Worm (Caenorhabditis elegans) whole organism, young adult: ENCODE measurements around the gene hsd-2.

Experiments
- C06A6.2 ChIP-seq: fragments of 200-800 bp; sonication (Bioruptor generic); conservative IDR thresholded peaks from 2 replicates; pipeline ENCODE4 v1.3.6; 2022; ENCODE audit warnings: missing genetic modification characterization, missing compliant biosample characterization
- F37B4.10 ChIP-seq: fragments of 200-800 bp; sonication (Bioruptor generic); IDR thresholded peaks from 2 replicates; pipeline ENCODE4 v1.3.6; 2022; ENCODE audit warnings: missing genetic modification characterization, missing compliant biosample characterization
- F49E8.2 ChIP-seq: sonication (generic microtip); optimal IDR thresholded peaks from 3 replicates; lab custom pipeline; 2017; ENCODE audit warnings: missing genetic modification characterization, mild to moderate bottlenecking, missing compliant biosample characterization, antibody characterized with exemption, moderate library complexity; ENCODE audit not compliant: insufficient read depth
- K12H6.12 ChIP-seq: fragments of 200-800 bp; sonication (Bioruptor generic); optimal IDR thresholded peaks from 2 replicates; lab custom pipeline; 2018; ENCODE audit warnings: mild to moderate bottlenecking, missing genetic modification characterization, missing compliant biosample characterization
- T26A5.8 ChIP-seq: sonication (generic microtip); optimal IDR thresholded peaks from 2 replicates; lab custom pipeline; 2016; ENCODE audit warnings: missing genetic modification characterization, missing compliant biosample characterization
- Y53G8AR.9 ChIP-seq: fragments of 200-800 bp; sonication (Bioruptor generic); conservative IDR thresholded peaks from 2 replicates; pipeline ENCODE4 v1.3.6; 2022; ENCODE audit warnings: missing genetic modification reagents, missing genetic modification characterization, missing compliant biosample characterization
- ZK185.1 ChIP-seq: sonication (generic microtip); optimal IDR thresholded peaks from 2 replicates; lab custom pipeline; 2016; ENCODE audit warnings: mild to moderate bottlenecking, missing genetic modification characterization, missing compliant biosample characterization; ENCODE audit not compliant: poor library complexity, severe bottlenecking
- akir-1 ChIP-seq: fragments of 200-800 bp; sonication (Bioruptor generic); optimal IDR thresholded peaks from 2 replicates; lab custom pipeline; 2018; ENCODE audit warnings: mild to moderate bottlenecking, missing genetic modification characterization, moderate library complexity, missing compliant biosample characterization
- aptf-2 ChIP-seq: fragments of 200-800 bp; sonication (Bioruptor generic); conservative IDR thresholded peaks from 2 replicates; pipeline ENCODE4 v1.3.6; 2022; ENCODE audit warnings: missing genetic modification reagents, missing genetic modification characterization, missing compliant biosample characterization
- aptf-3 ChIP-seq: fragments of 200-800 bp; sonication (Bioruptor generic); IDR thresholded peaks from 2 replicates; pipeline ENCODE4 v1.3.6; 2022; ENCODE audit warnings: missing genetic modification characterization, missing compliant biosample characterization
- atf-7 ChIP-seq: sonication (generic microtip); optimal IDR thresholded peaks from 2 replicates; lab custom pipeline; 2017; ENCODE audit warnings: mild to moderate bottlenecking, missing genetic modification characterization, missing compliant biosample characterization
- attf-6 ChIP-seq: fragments of 200-800 bp; sonication (Bioruptor generic); IDR thresholded peaks from 2 replicates; pipeline ENCODE4 v1.3.6; 2022; ENCODE audit warnings: missing genetic modification reagents, missing genetic modification characterization, missing compliant biosample characterization
- bed-2 ChIP-seq: fragments of 200-800 bp; sonication (Bioruptor generic); IDR thresholded peaks from 2 replicates; pipeline ENCODE4 v1.3.6; 2022; ENCODE audit warnings: missing genetic modification reagents, missing genetic modification characterization, missing compliant biosample characterization
- cebp-1 ChIP-seq, 2 experiments: fragments of 200-800 bp in 1 of 2; sonication (Bioruptor generic) in 1 of 2; sonication (generic microtip) in 1 of 2; IDR thresholded peaks in 1 of 2; optimal IDR thresholded peaks in 1 of 2; 2 replicates each; pipeline versions ENCODE4 v1.3.6 to Lab custom; 2017 to 2022; ENCODE audit warnings: missing compliant biosample characterization in 2 of 2, missing genetic modification characterization in 2 of 2, mild to moderate bottlenecking in 1 of 2, missing genetic modification reagents in 1 of 2, moderate library complexity in 1 of 2
- ceh-27 ChIP-seq: fragments of 200-800 bp; sonication (Bioruptor generic); optimal IDR thresholded peaks from 2 replicates; lab custom pipeline; 2018; ENCODE audit warnings: mild to moderate bottlenecking, missing genetic modification characterization, moderate library complexity, missing compliant biosample characterization
- ceh-40 ChIP-seq: fragments of 200-800 bp; sonication (Bioruptor generic); IDR thresholded peaks from 2 replicates; pipeline ENCODE4 v1.3.6; 2022; ENCODE audit warnings: missing genetic modification characterization, missing compliant biosample characterization
- ceh-79 ChIP-seq: sonication (generic microtip); optimal IDR thresholded peaks from 2 replicates; lab custom pipeline; 2017; ENCODE audit warnings: mild to moderate bottlenecking, missing genetic modification characterization, missing compliant biosample characterization
- ceh-91 ChIP-seq: fragments of 200-800 bp; sonication (Bioruptor generic); IDR thresholded peaks from 2 replicates; pipeline ENCODE4 v1.3.6; 2022; ENCODE audit warnings: missing genetic modification reagents, missing genetic modification characterization, missing compliant biosample characterization
- chd-7 ChIP-seq: sonication (generic microtip); optimal IDR thresholded peaks from 2 replicates; lab custom pipeline; 2016; ENCODE audit warnings: mild to moderate bottlenecking, missing genetic modification characterization, moderate library complexity, missing compliant biosample characterization
- die-1 ChIP-seq: sonication (generic microtip); optimal IDR thresholded peaks from 2 replicates; lab custom pipeline; 2016; ENCODE audit warnings: missing genotype, mild to moderate bottlenecking, missing genetic modification characterization, missing compliant biosample characterization
- efl-1 ChIP-seq: fragments of 150-350 bp; optimal IDR thresholded peaks from 2 replicates; lab custom pipeline; 2014; ENCODE audit warnings: missing biosample characterization, missing genetic modification reagents, missing genetic modification characterization
- egrh-3 ChIP-seq: fragments of 200-800 bp; sonication (Bioruptor generic); IDR thresholded peaks from 2 replicates; pipeline ENCODE4 v1.3.6; 2022; ENCODE audit warnings: missing genetic modification reagents, missing genetic modification characterization, missing compliant biosample characterization
- fkh-3 ChIP-seq: sonication (generic microtip); optimal IDR thresholded peaks from 2 replicates; lab custom pipeline; 2016; ENCODE audit warnings: mild to moderate bottlenecking, missing genetic modification characterization, missing compliant biosample characterization
- hmg-1.2 ChIP-seq: fragments of 200-800 bp; sonication (Bioruptor generic); IDR thresholded peaks from 2 replicates; pipeline ENCODE4 v1.3.6; 2022; ENCODE audit warnings: missing genetic modification reagents, missing genetic modification characterization, missing compliant biosample characterization
- lag-1 ChIP-seq: fragments of 200-800 bp; sonication (Bioruptor generic); IDR thresholded peaks from 2 replicates; pipeline ENCODE4 v1.3.6; 2022; ENCODE audit warnings: missing genetic modification reagents, missing genetic modification characterization, missing compliant biosample characterization
- lin-40 ChIP-seq: sonication (generic microtip); optimal IDR thresholded peaks from 2 replicates; lab custom pipeline; 2016; ENCODE audit warnings: missing genetic modification characterization, mild to moderate bottlenecking, missing compliant biosample characterization, missing genotype, missing genetic modification reagents
- madf-3 ChIP-seq: fragments of 200-800 bp; sonication (Bioruptor generic); IDR thresholded peaks from 2 replicates; pipeline ENCODE4 v1.3.6; 2022; ENCODE audit warnings: missing genetic modification reagents, missing genetic modification characterization, missing compliant biosample characterization
- mcd-1 ChIP-seq: fragments of 200-800 bp; sonication (Bioruptor generic); IDR thresholded peaks from 2 replicates; pipeline ENCODE4 v1.3.6; 2022; ENCODE audit warnings: missing genetic modification reagents, missing genetic modification characterization, missing compliant biosample characterization
- mel-28 ChIP-seq: sonication (generic microtip); optimal IDR thresholded peaks from 2 replicates; lab custom pipeline; 2016; ENCODE audit warnings: borderline replicate concordance, mild to moderate bottlenecking, missing genetic modification characterization, missing compliant biosample characterization
- nhr-90 ChIP-seq: sonication (generic microtip); optimal IDR thresholded peaks from 2 replicates; lab custom pipeline; 2016; ENCODE audit warnings: missing genotype, mild to moderate bottlenecking, missing genetic modification characterization, missing compliant biosample characterization
- pbrm-1 ChIP-seq: fragments of 200-800 bp; sonication (Bioruptor generic); IDR thresholded peaks from 2 replicates; pipeline ENCODE4 v1.3.6; 2022; ENCODE audit warnings: missing genetic modification reagents, missing genetic modification characterization, missing compliant biosample characterization
- sea-2 ChIP-seq: fragments of 200-800 bp; sonication (Bioruptor generic); IDR thresholded peaks from 2 replicates; pipeline ENCODE4 v1.3.6; 2022; ENCODE audit warnings: missing genetic modification characterization, missing compliant biosample characterization
- somi-1 ChIP-seq: fragments of 200-800 bp; sonication (Bioruptor generic); optimal IDR thresholded peaks from 2 replicates; lab custom pipeline; 2018; ENCODE audit warnings: mild to moderate bottlenecking, missing genetic modification characterization, missing compliant biosample characterization
- sptf-2 ChIP-seq: fragments of 200-800 bp; sonication (Bioruptor generic); optimal IDR thresholded peaks from 2 replicates; lab custom pipeline; 2018; ENCODE audit warnings: mild to moderate bottlenecking, missing genetic modification characterization, missing compliant biosample characterization
- tbp1 ChIP-seq: fragments of 200-800 bp; sonication (Bioruptor generic); optimal IDR thresholded peaks from 2 replicates; lab custom pipeline; 2018; ENCODE audit warnings: mild to moderate bottlenecking, missing genetic modification characterization, missing compliant biosample characterization
- unc-62 ChIP-seq: fragments of 150-350 bp; optimal IDR thresholded peaks from 2 replicates; lab custom pipeline; 2014; ENCODE audit warnings: missing biosample characterization, missing genetic modification reagents, missing genetic modification characterization
- zfh-2 ChIP-seq: fragments of 200-800 bp; sonication (Bioruptor generic); conservative IDR thresholded peaks from 2 replicates; pipeline ENCODE4 v1.3.6; 2022; ENCODE audit warnings: missing genetic modification reagents, missing genetic modification characterization, missing compliant biosample characterization
- ztf-22 ChIP-seq: fragments of 200-800 bp; sonication (Bioruptor generic); optimal IDR thresholded peaks from 2 replicates; lab custom pipeline; 2018; ENCODE audit warnings: mild to moderate bottlenecking, missing genetic modification characterization, moderate library complexity, missing compliant biosample characterization
- ztf-26 ChIP-seq: sonication (generic microtip); optimal IDR thresholded peaks from 2 replicates; lab custom pipeline; 2017; ENCODE audit warnings: missing genetic modification characterization, missing compliant biosample characterization
- ztf-3 ChIP-seq: fragments of 200-800 bp; sonication (Bioruptor generic); optimal IDR thresholded peaks from 2 replicates; lab custom pipeline; 2018; ENCODE audit warnings: mild to moderate bottlenecking, missing genetic modification characterization, missing compliant biosample characterization

The hsd-2 gene

DNA sequence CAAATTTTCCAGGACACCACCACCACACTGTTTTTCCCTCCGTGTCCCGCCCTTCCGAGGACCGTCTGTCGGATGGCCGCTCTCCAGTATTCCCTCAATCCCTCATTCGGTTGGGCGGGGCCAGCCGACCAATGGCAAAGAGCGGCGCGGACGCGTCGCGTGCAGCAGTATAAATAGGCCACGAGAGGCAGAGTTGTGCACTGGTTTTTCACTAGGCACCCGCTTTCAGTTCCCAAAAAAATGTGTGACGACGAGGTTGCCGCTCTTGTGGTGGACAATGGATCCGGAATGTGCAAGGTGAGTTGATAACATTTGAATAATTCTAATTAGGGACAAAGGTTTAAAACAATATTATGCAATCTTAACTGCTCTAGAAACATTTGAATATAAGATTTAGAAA, 44.6 kb upstream of the hsd-2 start, which contains the start of gene act-4 (continued):
- TF ChIP-seq nhr-90 (tag; lab: Kevin White, UChicago) (no peak), ceh-91 (GFP tag; lab: Robert Waterston, UW) (no peak), F49E8.2 (no peak), ceh-79 (tag; lab: Kevin White, UChicago) (no peak), Y53G8AR.9 (GFP tag; lab: Robert Waterston, UW) (no peak), mel-28 (tag; lab: Kevin White, UChicago) (no peak), aptf-2 (GFP tag; lab: Robert Waterston, UW) (no peak), lag-1 (GFP tag; lab: Robert Waterston, UW) (no peak), F37B4.10 (GFP tag; lab: Robert Waterston, UW) (no peak), somi-1 (GFP tag; lab: Kevin White, UChicago) (peak; percentile 41), ztf-22 (no peak), efl-1 (GFP tag; lab: Kevin White, UChicago) (no peak), T26A5.8 (tag; lab: Kevin White, UChicago) (no peak), ceh-40 (GFP tag; lab: Robert Waterston, UW) (no peak), attf-6 (GFP tag; lab: Robert Waterston, UW) (no peak)

DNA sequence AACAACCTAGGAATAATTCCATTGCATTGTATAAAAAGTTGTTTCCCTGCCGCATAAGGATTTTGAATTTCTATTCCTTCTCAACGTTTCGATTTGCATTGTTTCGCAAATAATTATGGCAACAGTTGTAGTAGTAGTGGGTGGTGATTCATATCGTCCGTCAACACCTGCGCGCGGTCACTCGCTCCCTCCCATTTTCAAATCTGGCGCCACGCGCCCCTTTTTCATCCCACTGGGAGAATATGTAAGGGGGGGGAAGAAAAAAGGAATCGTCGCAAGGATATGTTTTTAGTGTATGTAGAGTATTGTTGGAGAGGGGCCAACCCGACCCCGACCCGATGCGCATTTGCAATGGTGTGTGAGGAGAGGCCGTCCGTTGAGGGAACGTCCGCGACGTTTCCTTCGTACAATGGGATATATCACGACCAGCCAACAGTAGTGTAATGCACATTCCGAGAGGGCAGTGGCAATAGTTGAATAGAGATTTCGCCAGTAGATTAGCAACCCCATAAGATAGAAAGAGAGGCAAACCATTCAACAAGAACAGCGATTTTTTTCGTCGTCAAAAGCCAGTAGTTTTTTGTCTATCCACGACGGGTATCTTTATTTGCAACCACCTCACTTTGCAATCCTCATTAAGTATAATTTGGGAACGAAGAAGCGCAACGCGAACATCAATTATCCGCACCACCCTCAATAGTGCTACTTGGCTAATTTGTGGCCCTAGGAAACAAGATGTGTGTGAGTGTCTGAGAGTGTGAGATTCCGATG, 43.9 kb upstream of the hsd-2 start:
- TF ChIP-seq Y53G8AR.9 (GFP tag; lab: Robert Waterston, UW) = peak; percentile 28; the same call in 1 of the 2 replicates
- TF ChIP-seq bed-2 (GFP tag; lab: Robert Waterston, UW) = peak; percentile 26; the same call in 1 of the 2 replicates
- TF ChIP-seq akir-1 (GFP tag; lab: Kevin White, UChicago) = peak; percentile 27
- 0 out of 2 replicates have a peak, but pooled peaks have one; percentile 46 for TF ChIP-seq F37B4.10 (GFP tag; lab: Robert Waterston, UW)
- no peak for TF ChIP-seq sea-2 (GFP tag; lab: Robert Waterston, UW)
- peak; percentile 31; the same call in 1 of the 2 replicates for TF ChIP-seq pbrm-1 (GFP tag; lab: Robert Waterston, UW)
- TF ChIP-seq ztf-3 (GFP tag; lab: Kevin White, UChicago) = no peak
- TF ChIP-seq aptf-2 (GFP tag; lab: Robert Waterston, UW) = no peak
- no peak for TF ChIP-seq ZK185.1
- TF ChIP-seq mcd-1 = 0 out of 2 replicates have a peak, but pooled peaks have one; percentile 16

DNA sequence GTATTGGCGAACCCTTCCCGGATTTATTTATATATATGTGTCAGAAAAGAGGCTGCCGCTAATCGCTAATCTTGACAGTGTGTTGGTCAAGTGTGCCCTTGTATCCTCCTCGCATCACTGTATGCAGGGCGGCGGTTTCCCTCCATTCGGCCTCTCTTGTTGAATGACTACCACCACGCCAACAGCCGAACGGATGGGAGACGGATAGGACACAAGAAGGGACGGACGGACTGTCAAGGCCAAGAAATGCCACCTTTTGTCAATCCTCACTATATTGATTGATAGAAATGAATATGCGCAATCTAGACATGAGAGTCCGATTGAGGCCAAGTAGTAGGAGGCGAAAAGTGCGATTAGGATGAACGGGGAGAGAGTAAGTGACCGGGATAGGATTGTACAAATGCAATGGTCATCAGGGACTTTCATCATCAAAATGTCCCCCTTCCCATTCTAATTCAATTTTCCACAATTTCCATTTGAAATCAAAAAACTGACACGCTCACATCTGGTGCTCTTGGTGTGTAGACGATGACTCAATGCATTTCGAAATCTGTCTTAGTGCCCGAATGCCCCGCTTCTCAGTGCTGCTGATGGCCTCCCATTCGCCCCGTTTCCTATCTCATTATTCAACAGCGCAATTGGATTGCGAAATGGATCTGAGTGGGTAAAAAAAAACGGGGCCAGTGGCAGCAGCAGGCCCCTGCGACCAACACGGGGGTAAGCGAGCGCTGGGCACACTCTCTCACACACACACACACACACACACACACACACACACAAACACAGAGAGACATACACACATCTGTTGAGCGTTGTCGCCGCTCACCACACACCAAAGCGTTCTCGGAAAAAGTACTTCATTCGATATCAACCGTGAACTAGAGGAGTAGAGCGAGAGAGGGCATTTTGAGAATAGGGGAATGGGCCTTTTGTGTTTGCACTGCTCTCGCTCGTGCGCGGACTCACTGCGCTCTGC, 43.1 kb upstream of the hsd-2 start:
- TF ChIP-seq cebp-1 (GFP tag; IDR thresholded peaks at IDR 0.05; lab: Robert Waterston, UW) = peak; percentile 82
- peak; percentile 98 for TF ChIP-seq cebp-1 (tag; optimal IDR thresholded peaks at IDR 0.05; lab: Kevin White, UChicago)
- 0 out of 2 replicates have a peak, but pooled peaks have one; percentile 12 for TF ChIP-seq C06A6.2
- TF ChIP-seq ceh-27 = peak; percentile 65
- TF ChIP-seq ztf-3 (GFP tag; lab: Kevin White, UChicago) = peak; percentile 4
- peak; percentile 27 for TF ChIP-seq unc-62 (GFP tag; lab: Kevin White, UChicago)
- TF ChIP-seq fkh-3 (tag; lab: Kevin White, UChicago) = no peak
- peak; percentile 64; the same call in 1 of the 2 replicates for TF ChIP-seq hmg-1.2 (GFP tag; lab: Robert Waterston, UW)
- TF ChIP-seq K12H6.12 (tag; lab: Kevin White, UChicago) = peak; percentile 75
- peak; percentile 24; the same call in 1 of the 2 replicates for TF ChIP-seq egrh-3 (GFP tag; lab: Robert Waterston, UW)
- peak; percentile 42 for TF ChIP-seq lin-40 (tag; lab: Kevin White, UChicago)
- 0 out of 2 replicates have a peak, but pooled peaks have one; percentile 41 for TF ChIP-seq mcd-1
- peak; percentile 89 for TF ChIP-seq zfh-2 (GFP tag; lab: Robert Waterston, UW)
- no peak for TF ChIP-seq aptf-3
- TF ChIP-seq atf-7 = no peak
- TF ChIP-seq die-1 (tag; lab: Kevin White, UChicago) = peak; percentile 18
- TF ChIP-seq madf-3 (GFP tag; lab: Robert Waterston, UW) = 0 out of 2 replicates have a peak, but pooled peaks have one; percentile 19
- peak; percentile 5 for TF ChIP-seq chd-7
- TF ChIP-seq somi-1 (GFP tag; lab: Kevin White, UChicago) = peak; percentile 41
- TF ChIP-seq ztf-26 (tag; lab: Kevin White, UChicago) = no peak
- peak; percentile 28 for TF ChIP-seq tbp1 (GFP tag; lab: Kevin White, UChicago)
- no peak for TF ChIP-seq sptf-2
